Worm (Caenorhabditis elegans) whole organism, L4/young adult: ENCODE data around the gene Y73F4A.3.

Source experiments
- W03F9.2 ChIP-seq: fragments of 150-350 bp; optimal IDR thresholded peaks from 2 replicates; lab custom pipeline; 2014; ENCODE audit warnings: missing biosample characterization, missing genetic modification characterization
- dao-5 ChIP-seq: sonication (generic microtip); optimal IDR thresholded peaks from 2 replicates; lab custom pipeline; 2016; ENCODE audit warnings: missing genotype, missing genetic modification characterization, moderate library complexity, missing compliant biosample characterization
- him-1 ChIP-seq: sonication (generic microtip); optimal IDR thresholded peaks from 2 replicates; lab custom pipeline; 2016; ENCODE audit warnings: missing genotype, missing genetic modification reagents, missing genetic modification characterization, missing compliant biosample characterization

- TF ChIP-seq him-1 (tag; lab: Kevin White, UChicago) (no peak), W03F9.2 (no peak), dao-5 (tag; lab: Kevin White, UChicago) (no peak)
Measured at ce11 chrIV:9021245-9021779, 19.0 kb downstream of the Y73F4A.3 start.
